Worm (Caenorhabditis elegans) whole organism, L4/young adult: ENCODE measurements around the gene F15H10.9.

Experiments used
- W03F9.2 ChIP-seq: fragments of 150-350 bp; optimal IDR thresholded peaks from 2 replicates; lab custom pipeline; 2014; ENCODE audit warnings: missing biosample characterization, missing genetic modification characterization
- dao-5 ChIP-seq: sonication (generic microtip); optimal IDR thresholded peaks from 2 replicates; lab custom pipeline; 2016; ENCODE audit warnings: missing genotype, missing genetic modification characterization, moderate library complexity, missing compliant biosample characterization
- him-1 ChIP-seq: sonication (generic microtip); optimal IDR thresholded peaks from 2 replicates; lab custom pipeline; 2016; ENCODE audit warnings: missing genotype, missing genetic modification reagents, missing genetic modification characterization, missing compliant biosample characterization

- no peak for TF ChIP-seq him-1
- no peak for TF ChIP-seq W03F9.2 (tag; lab: Kevin White, UChicago)
- TF ChIP-seq dao-5 (tag; lab: Kevin White, UChicago), result no peak
These were observed 50.7 kb downstream of the F15H10.9 start for ce11 chrV:10363834-10364233.
